Worm (Caenorhabditis elegans) whole organism, midembryonic: ENCODE measurements around the gene nhr-290.
"Not testable (repeated sequence)": the region's sequence is repeated elsewhere in the genome, so short reads cannot be mapped to it uniquely, and the experiment has no call there.

ENCODE experiments used
- med-1 ChIP-seq: sonication (generic microtip); optimal IDR thresholded peaks from 2 replicates; lab custom pipeline; 2017; ENCODE audit warnings: missing genetic modification characterization, mild to moderate bottlenecking, missing compliant biosample characterization, antibody characterized with exemption, missing genetic modification reagents; ENCODE audit not compliant: insufficient read depth
- ref-1 ChIP-seq: fragments of 200-800 bp; sonication (Bioruptor generic); conservative IDR thresholded peaks from 2 replicates; pipeline ENCODE4 v1.3.6; 2022; ENCODE audit warnings: missing genetic modification reagents, missing genetic modification characterization, missing compliant biosample characterization
- tab-1 ChIP-seq: fragments of 200-800 bp; sonication (Bioruptor generic); IDR thresholded peaks from 2 replicates; pipeline ENCODE4 v1.3.6; 2022; ENCODE audit warnings: missing genetic modification characterization, missing compliant biosample characterization

ce11 chrV:2536309-2536708, 37.7 kb upstream of the nhr-290 start, which contains the start of gene Y45G12C.10:
- TF ChIP-seq med-1 (GFP tag; lab: Kevin White, UChicago); tab-1 (GFP tag; lab: Robert Waterston, UW); ref-1 (GFP tag; lab: Robert Waterston, UW): not testable (repeated sequence)
